Worm (Caenorhabditis elegans) whole organism, L3 larva: Measurements from ENCODE around the gene lgc-1.

ENCODE experiments used
- egl-27 ChIP-seq: sonication (generic microtip); optimal IDR thresholded peaks from 4 replicates; lab custom pipeline; 2017; ENCODE audit warnings: missing biosample characterization, missing genetic modification reagents, missing genetic modification characterization
- elt-1 ChIP-seq: fragments of 150-350 bp; optimal IDR thresholded peaks from 2 replicates; lab custom pipeline; 2014; ENCODE audit warnings: missing biosample characterization, missing genetic modification characterization
- jun-1 ChIP-seq: fragments of 150-350 bp; optimal IDR thresholded peaks from 2 replicates; lab custom pipeline; 2014; ENCODE audit warnings: missing biosample characterization, missing genetic modification reagents, missing genetic modification characterization
- nfya-1 ChIP-seq: sonication (generic microtip); optimal IDR thresholded peaks from 2 replicates; lab custom pipeline; 2017; ENCODE audit warnings: missing genetic modification characterization, mild to moderate bottlenecking, missing compliant biosample characterization, antibody characterized with exemption, moderate library complexity; ENCODE audit not compliant: insufficient read depth
- nhr-11 ChIP-seq: fragments of 150-350 bp; optimal IDR thresholded peaks from 2 replicates; lab custom pipeline; 2014; ENCODE audit warnings: missing biosample characterization, missing genetic modification characterization
- nhr-237 ChIP-seq: fragments of 150-350 bp; optimal IDR thresholded peaks from 2 replicates; lab custom pipeline; 2014; ENCODE audit warnings: missing biosample characterization, missing genetic modification characterization
- pha-4 ChIP-seq: fragments of 150-350 bp; optimal IDR thresholded peaks from 2 replicates; lab custom pipeline; 2014; ENCODE audit warnings: missing biosample characterization, missing genetic modification reagents, missing genetic modification characterization
- sea-2 ChIP-seq: fragments of 150-350 bp; sonication (generic microtip); optimal IDR thresholded peaks from 4 replicates; lab custom pipeline; 2014; ENCODE audit warnings: missing biosample characterization, missing genetic modification reagents, missing genetic modification characterization
- skn-1 ChIP-seq: fragments of 150-350 bp; optimal IDR thresholded peaks from 2 replicates; lab custom pipeline; 2014; ENCODE audit warnings: missing biosample characterization, missing genetic modification characterization
- unc-62 ChIP-seq: fragments of 150-350 bp; sonication (generic microtip); optimal IDR thresholded peaks from 4 replicates; lab custom pipeline; 2014; ENCODE audit warnings: missing biosample characterization, missing genetic modification reagents, missing genetic modification characterization
- zag-1 ChIP-seq: fragments of 150-350 bp; optimal IDR thresholded peaks from 2 replicates; lab custom pipeline; 2014; ENCODE audit warnings: missing biosample characterization, missing genetic modification characterization
- ztf-11 ChIP-seq: fragments of 150-350 bp; optimal IDR thresholded peaks from 2 replicates; lab custom pipeline; 2014; ENCODE audit warnings: missing biosample characterization, missing genetic modification characterization
- ztf-4 ChIP-seq: fragments of 150-350 bp; optimal IDR thresholded peaks from 2 replicates; lab custom pipeline; 2014; ENCODE audit warnings: missing biosample characterization, missing genetic modification characterization

DNA sequence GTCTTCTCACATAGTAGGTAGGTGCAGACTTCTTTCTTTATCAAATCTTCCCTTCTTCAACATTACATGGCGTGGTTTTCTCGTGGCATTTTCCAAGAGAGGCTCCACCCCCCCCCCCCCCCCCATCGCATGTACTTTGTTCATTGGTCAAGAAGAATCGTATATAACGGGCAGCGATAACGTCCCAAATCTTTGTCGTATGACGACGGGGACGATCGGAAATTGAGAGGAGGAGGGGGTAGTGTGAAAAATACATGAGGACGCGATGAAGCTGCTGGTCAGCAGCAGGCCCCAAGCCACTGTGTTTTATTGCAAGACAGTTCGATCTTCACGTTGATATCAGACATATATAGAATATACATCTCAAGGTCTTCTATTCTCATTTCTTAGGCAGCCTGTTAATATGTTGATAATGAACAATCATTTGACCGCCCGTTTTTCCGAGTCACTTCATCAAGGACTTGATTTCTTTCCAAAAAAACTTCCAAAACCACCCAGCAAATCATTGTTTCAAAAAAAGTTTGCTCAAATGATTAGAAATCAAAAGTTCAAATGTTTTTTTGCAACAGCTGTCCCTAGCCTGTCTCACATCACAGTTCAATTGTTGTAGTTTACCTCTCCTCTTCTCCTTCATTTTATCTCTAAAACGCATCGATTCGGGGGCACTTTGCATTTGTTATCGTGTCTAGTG is 51.8 kb downstream of the lgc-1 start:
- no peak for TF ChIP-seq nhr-11 (tag; lab: Kevin White, UChicago)
- TF ChIP-seq ztf-4 (tag; lab: Kevin White, UChicago), result no peak
- TF ChIP-seq egl-27 (tag; lab: Kevin White, UChicago), result no peak
- TF ChIP-seq zag-1 (tag; lab: Kevin White, UChicago), result no peak
- no peak for TF ChIP-seq nhr-237 (tag; lab: Kevin White, UChicago)
- TF ChIP-seq sea-2 (GFP tag; lab: Kevin White, UChicago), result no peak
- no peak for TF ChIP-seq unc-62 (GFP tag; lab: Kevin White, UChicago)
- no peak for TF ChIP-seq pha-4 (tag; lab: Kevin White, UChicago)
- no peak for TF ChIP-seq ztf-11 (tag; lab: Kevin White, UChicago)
- no peak for TF ChIP-seq skn-1 (tag; lab: Kevin White, UChicago)
- TF ChIP-seq jun-1, result no peak
- TF ChIP-seq elt-1 (tag; lab: Kevin White, UChicago), result no peak
- peak; percentile 55 for TF ChIP-seq nfya-1 (tag; lab: Kevin White, UChicago)
